Worm (Caenorhabditis elegans): Measurements from ENCODE around the gene K01A6.5.

Gene K01A6.5

DNA sequence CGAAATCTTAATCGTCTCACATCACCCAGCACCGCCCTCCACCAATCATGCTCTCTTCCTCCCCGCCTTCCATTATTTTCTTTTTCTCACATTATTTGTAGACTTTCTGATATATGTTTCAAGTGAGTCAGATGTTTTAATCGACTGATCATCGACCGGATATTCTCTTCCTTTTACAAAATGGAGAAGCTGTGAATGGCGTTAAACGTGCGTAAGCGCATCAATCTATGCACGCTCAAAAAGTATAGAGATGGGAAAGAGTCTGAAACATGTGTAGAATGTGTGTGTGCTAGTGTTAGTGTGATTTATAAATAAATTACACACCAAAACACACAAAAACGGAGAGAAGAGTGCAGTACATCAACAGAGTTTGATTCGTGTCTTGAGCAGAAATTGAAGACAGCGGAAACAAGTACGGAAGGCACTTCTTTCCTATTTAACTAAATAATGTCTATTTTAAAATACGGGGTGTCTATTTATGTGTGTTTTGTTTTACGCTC is 34.5 kb downstream of the K01A6.5 start:
- no peak for TF ChIP-seq nhr-11 (tag; optimal IDR thresholded peaks at IDR 0.05)
- TF ChIP-seq unc-42 (tag; optimal IDR thresholded peaks at IDR 0.05) = peak; percentile 19

DNA sequence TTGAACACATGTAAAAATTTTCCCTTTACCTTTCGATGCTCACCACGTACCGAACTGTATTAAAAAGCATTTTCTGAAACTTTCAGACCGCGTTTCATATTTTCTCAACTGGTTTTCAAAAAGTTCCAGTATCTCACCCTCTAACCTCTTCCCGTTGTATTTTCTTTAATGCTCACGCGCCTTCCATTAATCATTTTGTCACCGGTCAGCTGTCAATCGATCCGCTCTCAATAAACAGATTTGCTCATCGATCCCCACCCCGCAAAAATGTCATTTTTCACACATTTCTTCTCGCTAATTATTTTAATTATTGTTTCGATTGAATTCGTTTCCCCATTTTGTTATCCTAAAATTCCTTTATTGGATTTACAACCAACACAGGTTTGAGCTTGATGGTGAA is 36.5 kb downstream of the K01A6.5 start, which contains the start of gene lpr-2:
TSS of gene lpr-2 (plus strand) at position 189 of the 400 bp plus-strand sequence.
- TF ChIP-seq unc-55 (GFP tag; optimal IDR thresholded peaks at IDR 0.05) (peak; percentile 75), C38D4.7 (GFP tag; optimal IDR thresholded peaks at IDR 0.05) (no peak), pros-1 (tag; optimal IDR thresholded peaks at IDR 0.05) (no peak), pag-3 (tag; optimal IDR thresholded peaks at IDR 0.05; ENCODE audit: borderline replicate concordance) (no peak), ceh-30 (tag; optimal IDR thresholded peaks at IDR 0.05) (no peak), sox-2 (GFP tag; IDR thresholded peaks at IDR 0.05) (no peak), sox-4 (tag; optimal IDR thresholded peaks at IDR 0.05) (no peak)

DNA sequence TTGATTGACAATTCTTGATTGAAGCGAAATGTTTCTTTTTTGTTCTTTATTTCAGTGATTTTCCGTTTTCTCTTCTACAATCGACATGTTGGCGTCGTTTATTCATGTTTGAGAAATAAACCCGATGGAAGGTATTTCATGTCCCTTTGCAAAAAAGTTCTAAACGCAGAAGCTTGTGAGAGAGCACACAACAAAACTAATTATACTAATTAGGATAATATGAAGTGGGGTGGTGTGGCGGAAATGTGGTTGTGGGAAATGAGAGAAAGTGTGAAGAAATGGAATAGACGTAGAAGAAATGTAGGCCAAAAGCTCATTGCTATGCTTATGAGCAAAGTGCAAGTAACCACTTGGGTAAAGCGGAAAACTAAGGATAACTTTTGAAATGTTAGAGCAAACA is 40.3 kb downstream of the K01A6.5 start:
- TF ChIP-seq unc-42 (tag; optimal IDR thresholded peaks at IDR 0.05) (peak; percentile 89), K02D7.2 (tag; optimal IDR thresholded peaks at IDR 0.05) (no peak)

DNA sequence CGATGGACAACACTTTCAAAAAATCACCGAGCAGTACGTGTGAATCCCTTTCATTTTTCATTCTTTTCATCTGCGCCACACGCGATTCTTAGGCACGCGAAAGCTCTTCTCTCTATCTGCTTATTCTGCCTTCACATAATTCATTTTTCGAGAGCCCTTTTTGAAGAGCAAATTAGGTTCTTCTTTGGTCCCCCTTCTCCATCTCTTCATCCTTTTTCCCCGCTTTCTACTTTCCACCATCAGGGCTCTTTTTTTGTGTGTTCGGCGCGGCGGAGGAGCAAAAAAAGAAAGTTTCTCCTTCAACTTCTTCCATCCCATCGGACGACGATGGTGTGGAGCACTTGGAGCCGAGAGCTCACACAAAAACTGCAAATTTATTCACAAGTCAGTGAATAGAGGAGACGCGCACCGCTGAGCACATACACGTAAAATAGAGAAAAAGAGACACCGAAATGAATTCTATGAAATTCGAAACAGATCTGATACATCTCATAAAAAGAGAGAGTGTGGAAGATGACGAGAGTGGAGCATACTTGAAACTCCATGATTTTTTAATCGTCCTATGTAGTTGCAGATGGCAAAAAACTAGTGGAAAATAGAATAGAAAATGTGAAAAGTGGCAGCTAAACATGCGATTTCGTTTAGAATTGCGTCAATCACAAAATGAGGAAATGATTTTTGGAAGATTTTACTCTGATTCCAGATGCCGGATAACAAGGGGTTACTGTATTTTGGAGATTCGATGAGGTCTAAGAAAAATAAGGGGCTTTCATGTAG is 42.7 kb downstream of the K01A6.5 start:
- no peak for TF ChIP-seq zip-5 (tag; optimal IDR thresholded peaks at IDR 0.05)
- no peak for TF ChIP-seq pax-1 (tag; optimal IDR thresholded peaks at IDR 0.05)
- TF ChIP-seq ceh-14 (tag; optimal IDR thresholded peaks at IDR 0.05) = no peak
- no peak for TF ChIP-seq nfya-1 (tag; optimal IDR thresholded peaks at IDR 0.05)
- no peak for TF ChIP-seq fkh-10 (GFP tag; optimal IDR thresholded peaks at IDR 0.05)
- no peak for TF ChIP-seq gmeb-2 (tag; optimal IDR thresholded peaks at IDR 0.05)
- TF ChIP-seq ceh-19 (GFP tag; optimal IDR thresholded peaks at IDR 0.05) = no peak
- TF ChIP-seq unc-42 (tag; optimal IDR thresholded peaks at IDR 0.05) = peak; percentile 93
- no peak for TF ChIP-seq ahr-1 (tag; optimal IDR thresholded peaks at IDR 0.05)
- peak; percentile 44 for TF ChIP-seq ceh-31 (tag; optimal IDR thresholded peaks at IDR 0.05)
- TF ChIP-seq madf-2 (tag; optimal IDR thresholded peaks at IDR 0.05) = no peak
- TF ChIP-seq C08G9.2 (tag; optimal IDR thresholded peaks at IDR 0.05) = no peak
- no peak for TF ChIP-seq ceh-24 (tag; optimal IDR thresholded peaks at IDR 0.05)
- no peak for TF ChIP-seq hlh-8 (tag; optimal IDR thresholded peaks at IDR 0.05)
- no peak for TF ChIP-seq elt-2 (tag; optimal IDR thresholded peaks at IDR 0.05)
- no peak for TF ChIP-seq elt-4 (tag; optimal IDR thresholded peaks at IDR 0.05)
- no peak for TF ChIP-seq dmd-4 (tag; optimal IDR thresholded peaks at IDR 0.05; ENCODE audit: borderline replicate concordance)
- TF ChIP-seq tbx-7 (tag; optimal IDR thresholded peaks at IDR 0.05) = no peak
- no peak for TF ChIP-seq che-1 (tag; optimal IDR thresholded peaks at IDR 0.05)
- no peak for TF ChIP-seq pqm-1 (tag; optimal IDR thresholded peaks at IDR 0.05)
- TF ChIP-seq Y22D7AL.16 (tag; optimal IDR thresholded peaks at IDR 0.05) = no peak
- peak; percentile 18 for TF ChIP-seq ref-2 (tag; optimal IDR thresholded peaks at IDR 0.05)
- no peak for TF ChIP-seq ceh-34 (tag; optimal IDR thresholded peaks at IDR 0.05)

DNA sequence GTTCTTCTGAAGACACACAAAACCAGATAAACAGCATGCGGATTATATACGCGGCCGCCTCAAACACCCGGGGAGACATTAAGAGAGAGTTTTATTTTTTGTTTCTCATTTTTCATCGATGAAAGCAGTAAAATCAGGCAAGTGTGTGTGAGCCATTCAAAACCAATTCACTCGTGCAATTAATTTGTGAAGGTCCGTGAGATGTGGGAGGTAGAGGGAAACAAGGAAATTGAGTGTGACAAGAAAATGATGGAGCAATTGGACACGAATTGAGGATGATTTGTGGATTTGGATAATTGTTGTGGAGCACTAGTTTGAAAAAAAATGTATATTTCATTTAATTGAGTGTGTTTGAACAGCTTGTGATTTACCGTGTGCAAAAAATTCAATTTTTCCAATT is 45.3 kb downstream of the K01A6.5 start:
- TF ChIP-seq ceh-14 (tag; optimal IDR thresholded peaks at IDR 0.05) = no peak
- TF ChIP-seq nhr-11 (tag; optimal IDR thresholded peaks at IDR 0.05) = no peak
- no peak for TF ChIP-seq F13H6.1 (tag; optimal IDR thresholded peaks at IDR 0.05)
- TF ChIP-seq ztf-16 (tag; optimal IDR thresholded peaks at IDR 0.05) = no peak
- no peak for TF ChIP-seq madf-2 (tag; optimal IDR thresholded peaks at IDR 0.05)
- no peak for TF ChIP-seq C08G9.2 (tag; optimal IDR thresholded peaks at IDR 0.05)
- TF ChIP-seq ama-1 (optimal IDR thresholded peaks at IDR 0.05) = no peak
- TF ChIP-seq unc-86 (tag; optimal IDR thresholded peaks at IDR 0.05) = no peak
- TF ChIP-seq fax-1 (tag; optimal IDR thresholded peaks at IDR 0.05) = no peak
- TF ChIP-seq pros-1 (tag; optimal IDR thresholded peaks at IDR 0.05) = no peak
- TF ChIP-seq hlh-8 (tag; optimal IDR thresholded peaks at IDR 0.05) = no peak
- TF ChIP-seq pqm-1 (tag; optimal IDR thresholded peaks at IDR 0.05) = no peak

Data from whole organism, late embryonic.